Worm (Caenorhabditis elegans): Measurements from ENCODE around the gene C26B2.8.
A peak's percentile ranks its signal among the peaks of the same experiment; 100 is the strongest.

ce11 chrIV:8042005-8042404 lies 28.1 kb downstream of the C26B2.8 start:
- TF ChIP-seq dve-1 (tag; optimal IDR thresholded peaks at IDR 0.05; ENCODE audit: insufficient read depth) (peak; percentile 34), F26F4.8 (GFP tag; conservative IDR thresholded peaks at IDR 0.05) (no peak), nhr-11 (tag; optimal IDR thresholded peaks at IDR 0.05) (no peak), lim-7 (GFP tag; IDR thresholded peaks at IDR 0.05) (no peak), nhr-237 (tag; optimal IDR thresholded peaks at IDR 0.05) (no peak), ztf-11 (tag; optimal IDR thresholded peaks at IDR 0.05) (no peak), fkh-10 (GFP tag; optimal IDR thresholded peaks at IDR 0.05) (no peak), lsy-2 (tag; optimal IDR thresholded peaks at IDR 0.05) (no peak), ces-1 (GFP tag; optimal IDR thresholded peaks at IDR 0.05) (no peak), skn-1 (tag; optimal IDR thresholded peaks at IDR 0.05) (no peak)

Data from whole organism, L4 larva.